Worm (Caenorhabditis elegans) whole organism, late embryonic: ENCODE measurements around the gene F10C2.4.

Experiments
- K02D7.2 ChIP-seq: sonication (generic microtip); optimal IDR thresholded peaks from 2 replicates; lab custom pipeline; 2017; ENCODE audit warnings: mild to moderate bottlenecking, missing genetic modification characterization, missing compliant biosample characterization
- Y22D7AL.16 ChIP-seq: sonication (generic microtip); optimal IDR thresholded peaks from 2 replicates; lab custom pipeline; 2016; ENCODE audit warnings: missing genetic modification characterization, missing compliant biosample characterization
- ama-1 ChIP-seq: fragments of 150-350 bp; optimal IDR thresholded peaks from 2 replicates; lab custom pipeline; 2014
- che-1 ChIP-seq: sonication (generic microtip); optimal IDR thresholded peaks from 2 replicates; lab custom pipeline; 2016; ENCODE audit warnings: mild to moderate bottlenecking, missing genetic modification characterization, missing compliant biosample characterization
- dve-1 ChIP-seq: sonication (generic microtip); optimal IDR thresholded peaks from 2 replicates; lab custom pipeline; 2017; ENCODE audit warnings: antibody characterized with exemption, mild to moderate bottlenecking, missing genetic modification characterization, missing compliant biosample characterization
- elt-2 ChIP-seq: sonication (generic microtip); optimal IDR thresholded peaks from 2 replicates; lab custom pipeline; 2016; ENCODE audit warnings: missing genetic modification reagents, missing genetic modification characterization, missing compliant biosample characterization
- ets-4 ChIP-seq: sonication (generic microtip); optimal IDR thresholded peaks from 2 replicates; lab custom pipeline; 2016; ENCODE audit warnings: missing genetic modification characterization, missing compliant biosample characterization
- hlh-6 ChIP-seq: sonication (generic microtip); optimal IDR thresholded peaks from 2 replicates; lab custom pipeline; 2016; ENCODE audit warnings: missing genotype, missing genetic modification characterization, missing compliant biosample characterization
- lin-11 ChIP-seq: fragments of 200-800 bp; sonication (Bioruptor generic); optimal IDR thresholded peaks from 2 replicates; lab custom pipeline; 2018; ENCODE audit warnings: mild to moderate bottlenecking, missing genetic modification characterization, missing compliant biosample characterization
- nfya-1 ChIP-seq: sonication (generic microtip); optimal IDR thresholded peaks from 2 replicates; lab custom pipeline; 2017; ENCODE audit warnings: missing genetic modification characterization, mild to moderate bottlenecking, missing compliant biosample characterization, antibody characterized with exemption, moderate library complexity

ce11 chrV:12059719-12060118, 18.4 kb downstream of the F10C2.4 start, which contains the start of gene R07B7.2:
- TF ChIP-seq lin-11 (tag; lab: Kevin White, UChicago) (no peak), nfya-1 (no peak), elt-2 (tag; lab: Kevin White, UChicago) (no peak), hlh-6 (no peak), ets-4 (tag; lab: Kevin White, UChicago) (no peak), dve-1 (no peak), Y22D7AL.16 (tag; lab: Kevin White, UChicago) (no peak), ama-1 (lab: Kevin White, UChicago) (no peak), K02D7.2 (tag; lab: Kevin White, UChicago) (no peak), che-1 (tag; lab: Kevin White, UChicago) (no peak)
